Worm (Caenorhabditis elegans) whole organism, midembryonic: ENCODE results near the gene grld-1.

Experiments
- T22C8.4 ChIP-seq: fragments of 200-800 bp; sonication (Bioruptor generic); IDR thresholded peaks from 2 replicates; pipeline ENCODE4 v1.3.6; 2022; ENCODE audit warnings: missing genetic modification characterization, missing compliant biosample characterization
- cog-1 ChIP-seq: sonication (generic microtip); optimal IDR thresholded peaks from 2 replicates; lab custom pipeline; 2016; ENCODE audit warnings: missing genetic modification characterization, missing compliant biosample characterization
- flt-1 ChIP-seq: fragments of 200-800 bp; sonication (Bioruptor generic); IDR thresholded peaks from 2 replicates; pipeline ENCODE4 v1.3.6; 2022; ENCODE audit warnings: missing genetic modification characterization, missing compliant biosample characterization
- klf-2 ChIP-seq: fragments of 200-800 bp; sonication (Bioruptor generic); conservative IDR thresholded peaks from 2 replicates; pipeline ENCODE4 v1.3.6; 2022; ENCODE audit warnings: missing genetic modification reagents, missing genetic modification characterization, missing compliant biosample characterization
- med-1 ChIP-seq: sonication (generic microtip); optimal IDR thresholded peaks from 2 replicates; lab custom pipeline; 2017; ENCODE audit warnings: missing genetic modification characterization, mild to moderate bottlenecking, missing compliant biosample characterization, antibody characterized with exemption, missing genetic modification reagents; ENCODE audit not compliant: insufficient read depth
- ref-1 ChIP-seq: fragments of 200-800 bp; sonication (Bioruptor generic); conservative IDR thresholded peaks from 2 replicates; pipeline ENCODE4 v1.3.6; 2022; ENCODE audit warnings: missing genetic modification reagents, missing genetic modification characterization, missing compliant biosample characterization
- tab-1 ChIP-seq: fragments of 200-800 bp; sonication (Bioruptor generic); IDR thresholded peaks from 2 replicates; pipeline ENCODE4 v1.3.6; 2022; ENCODE audit warnings: missing genetic modification characterization, missing compliant biosample characterization
- ztf-23 ChIP-seq: fragments of 200-800 bp; sonication (Bioruptor generic); IDR thresholded peaks from 2 replicates; pipeline ENCODE4 v1.3.6; 2022; ENCODE audit warnings: missing genetic modification reagents, missing genetic modification characterization, missing compliant biosample characterization
- ztf-29 ChIP-seq: fragments of 200-800 bp; sonication (Bioruptor generic); IDR thresholded peaks from 2 replicates; pipeline ENCODE4 v1.3.6; 2022; ENCODE audit warnings: missing genetic modification reagents, missing genetic modification characterization, missing compliant biosample characterization

Gene grld-1

ce11 chrIV:82309-82708, 43.4 kb downstream of the grld-1 start:
- no peak for TF ChIP-seq med-1
- no peak for TF ChIP-seq klf-2 (GFP tag; lab: Robert Waterston, UW)
- TF ChIP-seq ztf-23 (GFP tag; lab: Robert Waterston, UW): no peak
- TF ChIP-seq T22C8.4 (GFP tag; lab: Robert Waterston, UW): no peak
- no peak for TF ChIP-seq flt-1 (GFP tag; lab: Robert Waterston, UW)
- TF ChIP-seq ref-1 (GFP tag; lab: Robert Waterston, UW): no peak
- no peak for TF ChIP-seq cog-1
- TF ChIP-seq ztf-29 (GFP tag; lab: Robert Waterston, UW): no peak
- TF ChIP-seq tab-1 (GFP tag; lab: Robert Waterston, UW): no peak

ce11 chrIV:81428-81827, 44.3 kb downstream of the grld-1 start:
- TF ChIP-seq med-1: no peak
- TF ChIP-seq tab-1 (GFP tag; lab: Robert Waterston, UW): no peak
- no peak for TF ChIP-seq flt-1 (GFP tag; lab: Robert Waterston, UW)
- TF ChIP-seq ztf-23 (GFP tag; lab: Robert Waterston, UW): peak; percentile 51; the same call in 1 of the 2 replicates

DNA sequence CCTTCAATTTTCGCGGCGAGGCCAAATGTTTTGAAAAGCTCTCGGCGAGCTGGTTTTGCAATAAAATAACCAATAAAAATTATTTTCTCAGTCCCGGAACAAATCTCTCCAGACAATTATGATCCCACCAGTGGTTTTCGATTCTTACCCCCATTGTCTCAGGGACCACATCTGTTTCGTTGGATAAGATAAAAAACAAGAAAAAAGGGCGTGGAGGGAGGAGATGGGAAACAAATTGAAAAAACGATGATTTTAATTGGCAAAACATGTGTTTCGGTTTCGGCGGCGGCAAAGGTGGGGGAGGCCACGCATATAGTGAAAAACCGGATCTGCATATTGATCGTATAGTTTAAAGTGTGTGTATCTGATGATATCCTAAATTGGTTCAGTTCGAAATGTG, 44.8 kb downstream of the grld-1 start:
- no peak for TF ChIP-seq med-1
- TF ChIP-seq T22C8.4 (GFP tag; lab: Robert Waterston, UW): no peak
- no peak for TF ChIP-seq cog-1
- no peak for TF ChIP-seq klf-2 (GFP tag; lab: Robert Waterston, UW)
- TF ChIP-seq ref-1 (GFP tag; lab: Robert Waterston, UW): no peak
- no peak for TF ChIP-seq flt-1 (GFP tag; lab: Robert Waterston, UW)
- TF ChIP-seq ztf-29 (GFP tag; lab: Robert Waterston, UW): no peak
- no peak for TF ChIP-seq tab-1 (GFP tag; lab: Robert Waterston, UW)

DNA sequence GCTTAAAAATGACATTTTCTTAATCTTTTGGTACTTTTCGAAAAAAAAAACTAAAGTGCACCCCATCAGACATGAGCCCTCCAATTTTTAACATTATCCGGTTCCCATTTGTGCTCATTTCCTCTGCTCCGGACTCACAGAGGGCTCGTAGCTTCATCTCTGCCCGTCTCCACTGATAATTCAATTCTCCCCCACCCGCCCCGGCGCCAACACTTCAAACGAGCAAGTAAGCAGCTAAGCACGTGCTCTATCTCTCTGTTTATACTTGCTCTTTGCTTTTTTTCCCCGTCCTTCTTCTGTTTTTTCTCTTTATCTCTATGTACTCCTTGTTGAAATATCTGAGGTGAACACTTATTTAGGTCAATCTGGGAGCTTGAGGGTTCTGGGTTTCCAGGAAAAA, 46.5 kb downstream of the grld-1 start, which contains the start of gene T05C7.9:
Gene T05C7.9 (plus strand): TSS at position 72 of the 400 bp plus-strand sequence.
- TF ChIP-seq ztf-23 (GFP tag; lab: Robert Waterston, UW): no peak
- TF ChIP-seq med-1: no peak
- no peak for TF ChIP-seq ztf-29 (GFP tag; lab: Robert Waterston, UW)
- no peak for TF ChIP-seq tab-1 (GFP tag; lab: Robert Waterston, UW)
- no peak for TF ChIP-seq ref-1 (GFP tag; lab: Robert Waterston, UW)
- TF ChIP-seq T22C8.4 (GFP tag; lab: Robert Waterston, UW): no peak
- no peak for TF ChIP-seq flt-1 (GFP tag; lab: Robert Waterston, UW)
- TF ChIP-seq klf-2 (GFP tag; lab: Robert Waterston, UW): no peak
- TF ChIP-seq cog-1: no peak

DNA sequence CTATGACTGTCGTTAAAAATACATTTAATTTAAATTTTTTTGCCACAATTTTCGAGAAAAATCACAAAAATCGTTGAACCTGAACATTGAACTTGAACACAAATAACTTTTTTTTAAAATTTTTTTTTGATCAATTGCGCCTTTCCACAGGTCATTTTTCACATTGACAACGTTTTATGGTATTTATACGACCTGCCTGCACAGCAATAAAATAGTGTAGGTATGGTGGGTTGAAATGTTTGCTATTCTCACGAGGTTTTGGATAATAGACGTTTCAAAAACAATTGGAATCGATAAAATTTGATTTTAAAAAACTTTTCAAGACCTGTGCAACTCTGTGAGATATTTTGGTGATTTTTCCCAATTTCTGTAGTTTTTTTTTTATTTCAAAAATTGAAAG, 47.5 kb downstream of the grld-1 start:
- no peak for TF ChIP-seq klf-2 (GFP tag; lab: Robert Waterston, UW)
- TF ChIP-seq ref-1 (GFP tag; lab: Robert Waterston, UW): no peak
- TF ChIP-seq ztf-29 (GFP tag; lab: Robert Waterston, UW): no peak
- TF ChIP-seq flt-1 (GFP tag; lab: Robert Waterston, UW): no peak

ce11 chrIV:77421-77820, 48.3 kb downstream of the grld-1 start:
- no peak for TF ChIP-seq tab-1 (GFP tag; lab: Robert Waterston, UW)
- no peak for TF ChIP-seq T22C8.4 (GFP tag; lab: Robert Waterston, UW)
- TF ChIP-seq ref-1 (GFP tag; lab: Robert Waterston, UW): no peak
- no peak for TF ChIP-seq flt-1 (GFP tag; lab: Robert Waterston, UW)
- TF ChIP-seq ztf-29 (GFP tag; lab: Robert Waterston, UW): no peak
- no peak for TF ChIP-seq klf-2 (GFP tag; lab: Robert Waterston, UW)
- no peak for TF ChIP-seq cog-1
- TF ChIP-seq ztf-23 (GFP tag; lab: Robert Waterston, UW): no peak
- no peak for TF ChIP-seq med-1

- no peak for TF ChIP-seq klf-2 (GFP tag; lab: Robert Waterston, UW)
- no peak for TF ChIP-seq flt-1 (GFP tag; lab: Robert Waterston, UW)
- no peak for TF ChIP-seq med-1
- TF ChIP-seq ztf-23 (GFP tag; lab: Robert Waterston, UW): no peak
- no peak for TF ChIP-seq tab-1 (GFP tag; lab: Robert Waterston, UW)
- TF ChIP-seq T22C8.4 (GFP tag; lab: Robert Waterston, UW): no peak
- TF ChIP-seq cog-1: no peak
- TF ChIP-seq ztf-29 (GFP tag; lab: Robert Waterston, UW): no peak
- no peak for TF ChIP-seq ref-1 (GFP tag; lab: Robert Waterston, UW)
These were observed 49.7 kb downstream of the grld-1 start, which contains the start of gene T05C7.8 for ce11 chrIV:76070-76469. Gene T05C7.8 (plus strand): TSS chrIV:76370.

DNA sequence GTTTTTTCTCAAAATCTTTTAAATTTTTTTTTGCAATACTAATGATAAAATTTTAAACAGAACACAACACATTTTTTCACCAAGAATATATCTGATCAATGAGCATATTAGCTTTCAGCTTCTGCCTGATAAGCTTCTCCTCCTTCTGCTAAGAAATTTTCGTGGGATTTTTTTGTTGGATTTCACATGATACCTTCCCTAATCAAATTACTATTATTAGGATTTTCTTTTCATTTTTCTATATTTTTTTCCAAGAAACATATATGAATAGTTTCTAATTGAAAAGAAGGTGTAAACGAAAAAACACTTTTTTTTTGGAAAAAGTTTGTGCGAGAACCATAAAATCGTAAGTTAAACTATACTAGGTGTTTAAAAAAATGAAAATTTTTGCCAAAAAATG, 52.6 kb downstream of the grld-1 start:
- TF ChIP-seq ztf-29 (GFP tag; lab: Robert Waterston, UW) (no peak), tab-1 (GFP tag; lab: Robert Waterston, UW) (no peak), ref-1 (GFP tag; lab: Robert Waterston, UW) (no peak), klf-2 (GFP tag; lab: Robert Waterston, UW) (no peak), med-1 (no peak), ztf-23 (GFP tag; lab: Robert Waterston, UW) (no peak), T22C8.4 (GFP tag; lab: Robert Waterston, UW) (no peak), cog-1 (no peak), flt-1 (GFP tag; lab: Robert Waterston, UW) (no peak)
